Worm (Caenorhabditis elegans): Measurements from ENCODE around the gene smf-2.

Gene smf-2

ce11 chrX:6741532-6741931, 23.0 kb upstream of the smf-2 start:
- TF ChIP-seq nhr-67 (tag; optimal IDR thresholded peaks at IDR 0.05) = no peak
- peak in 1 of 3 experiments; percentile 23 for TF ChIP-seq elt-3 (tag; optimal IDR thresholded peaks at IDR 0.05)
- no peak for TF ChIP-seq snpc-4 (tag; optimal IDR thresholded peaks at IDR 0.05)
- TF ChIP-seq tbx-2 (tag; optimal IDR thresholded peaks at IDR 0.05) = no peak
- peak; percentile 96 for TF ChIP-seq nhr-23 (tag; optimal IDR thresholded peaks at IDR 0.05)
- TF ChIP-seq mdl-1 (tag; optimal IDR thresholded peaks at IDR 0.05) = peak; percentile 66
- TF ChIP-seq ama-1 (optimal IDR thresholded peaks at IDR 0.05) = peak; percentile 57
- TF ChIP-seq egl-27 (tag; optimal IDR thresholded peaks at IDR 0.05) = no peak
- no peak for TF ChIP-seq elt-2 (tag; optimal IDR thresholded peaks at IDR 0.05)
- no peak for TF ChIP-seq R02D3.7 (tag; optimal IDR thresholded peaks at IDR 0.05)
- TF ChIP-seq nhr-25 (tag; optimal IDR thresholded peaks at IDR 0.05) = peak; percentile 97
- TF ChIP-seq zag-1 (tag; optimal IDR thresholded peaks at IDR 0.05) = no peak
- TF ChIP-seq nhr-43 (tag; optimal IDR thresholded peaks at IDR 0.05; ENCODE audit: poor library complexity, severe bottlenecking) = peak; percentile 95
- TF ChIP-seq unc-62 (GFP tag; optimal IDR thresholded peaks at IDR 0.05) = peak; percentile 79
- TF ChIP-seq mml-1 (tag; optimal IDR thresholded peaks at IDR 0.05) = peak; percentile 32
- TF ChIP-seq nfya-1 (tag; optimal IDR thresholded peaks at IDR 0.05; ENCODE audit: insufficient read depth) = peak; percentile 47
- TF ChIP-seq nhr-11 (tag; optimal IDR thresholded peaks at IDR 0.05) = no peak

DNA sequence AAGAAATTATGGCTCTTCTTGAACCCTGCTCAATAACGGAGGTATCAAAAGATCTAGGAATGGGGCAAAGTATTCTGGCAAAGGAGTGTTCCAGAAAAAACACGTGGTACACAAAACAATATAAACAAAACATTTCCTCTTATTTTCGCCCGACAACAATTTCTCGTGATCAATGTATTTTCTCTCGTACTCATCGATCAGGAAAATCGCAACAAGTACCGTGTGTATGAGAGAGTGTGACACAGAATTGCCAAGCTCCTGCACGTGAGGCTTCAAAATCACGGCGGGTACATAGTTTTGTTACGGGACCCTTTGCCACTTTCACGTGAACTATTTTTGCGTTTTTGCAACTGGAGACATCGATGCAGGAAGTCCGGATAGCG, 22.5 kb upstream of the smf-2 start:
- no peak for TF ChIP-seq ztf-4 (tag; optimal IDR thresholded peaks at IDR 0.05)
- peak; percentile 76 for TF ChIP-seq nhr-11 (tag; optimal IDR thresholded peaks at IDR 0.05)
- peak; percentile 22 for TF ChIP-seq egl-5 (tag; optimal IDR thresholded peaks at IDR 0.05)
- TF ChIP-seq nhr-23 (tag; optimal IDR thresholded peaks at IDR 0.05) = no peak
- TF ChIP-seq nhr-43 (tag; optimal IDR thresholded peaks at IDR 0.05; ENCODE audit: poor library complexity, severe bottlenecking) = peak; percentile 61
- peak; percentile 81 for TF ChIP-seq pha-4 (tag; optimal IDR thresholded peaks at IDR 0.05)
- peak; percentile 78 for TF ChIP-seq mml-1 (tag; optimal IDR thresholded peaks at IDR 0.05)
- TF ChIP-seq ceh-28 (tag; optimal IDR thresholded peaks at IDR 0.05) = peak; percentile 19

ce11 chrX:6740282-6740982, 21.9 kb upstream of the smf-2 start:
- TF ChIP-seq nfya-1 (tag; optimal IDR thresholded peaks at IDR 0.05; ENCODE audit: insufficient read depth) (peak; percentile 49), lin-15B (tag; optimal IDR thresholded peaks at IDR 0.05) (no peak), ceh-9 (tag; optimal IDR thresholded peaks at IDR 0.05) (no peak), unc-62 (GFP tag; optimal IDR thresholded peaks at IDR 0.05) (peak; percentile 19), R02D3.7 (tag; optimal IDR thresholded peaks at IDR 0.05) (no peak), ceh-82 (tag; optimal IDR thresholded peaks at IDR 0.05) (no peak), mdl-1 (tag; optimal IDR thresholded peaks at IDR 0.05) (peak; percentile 95), sea-2 (GFP tag; optimal IDR thresholded peaks at IDR 0.05) (no peak), fkh-10 (GFP tag; optimal IDR thresholded peaks at IDR 0.05) (peak; percentile 7), hmg-11 (tag; optimal IDR thresholded peaks at IDR 0.05) (peak; percentile 38), zag-1 (tag; optimal IDR thresholded peaks at IDR 0.05) (no peak), nhr-67 (tag; optimal IDR thresholded peaks at IDR 0.05) (no peak), lin-39 (tag; optimal IDR thresholded peaks at IDR 0.05) (peak; percentile 42), skn-1 (tag; optimal IDR thresholded peaks at IDR 0.05) (no peak), ceh-28 (tag; optimal IDR thresholded peaks at IDR 0.05) (no peak), nhr-12 (tag; optimal IDR thresholded peaks at IDR 0.05) (no peak), egl-5 (tag; optimal IDR thresholded peaks at IDR 0.05) (no peak), tbx-2 (tag; optimal IDR thresholded peaks at IDR 0.05) (no peak), pha-4 (tag; optimal IDR thresholded peaks at IDR 0.05) (peak; percentile 0), snpc-4 (tag; optimal IDR thresholded peaks at IDR 0.05) (no peak), nhr-43 (tag; optimal IDR thresholded peaks at IDR 0.05; ENCODE audit: poor library complexity, severe bottlenecking) (no peak)

DNA sequence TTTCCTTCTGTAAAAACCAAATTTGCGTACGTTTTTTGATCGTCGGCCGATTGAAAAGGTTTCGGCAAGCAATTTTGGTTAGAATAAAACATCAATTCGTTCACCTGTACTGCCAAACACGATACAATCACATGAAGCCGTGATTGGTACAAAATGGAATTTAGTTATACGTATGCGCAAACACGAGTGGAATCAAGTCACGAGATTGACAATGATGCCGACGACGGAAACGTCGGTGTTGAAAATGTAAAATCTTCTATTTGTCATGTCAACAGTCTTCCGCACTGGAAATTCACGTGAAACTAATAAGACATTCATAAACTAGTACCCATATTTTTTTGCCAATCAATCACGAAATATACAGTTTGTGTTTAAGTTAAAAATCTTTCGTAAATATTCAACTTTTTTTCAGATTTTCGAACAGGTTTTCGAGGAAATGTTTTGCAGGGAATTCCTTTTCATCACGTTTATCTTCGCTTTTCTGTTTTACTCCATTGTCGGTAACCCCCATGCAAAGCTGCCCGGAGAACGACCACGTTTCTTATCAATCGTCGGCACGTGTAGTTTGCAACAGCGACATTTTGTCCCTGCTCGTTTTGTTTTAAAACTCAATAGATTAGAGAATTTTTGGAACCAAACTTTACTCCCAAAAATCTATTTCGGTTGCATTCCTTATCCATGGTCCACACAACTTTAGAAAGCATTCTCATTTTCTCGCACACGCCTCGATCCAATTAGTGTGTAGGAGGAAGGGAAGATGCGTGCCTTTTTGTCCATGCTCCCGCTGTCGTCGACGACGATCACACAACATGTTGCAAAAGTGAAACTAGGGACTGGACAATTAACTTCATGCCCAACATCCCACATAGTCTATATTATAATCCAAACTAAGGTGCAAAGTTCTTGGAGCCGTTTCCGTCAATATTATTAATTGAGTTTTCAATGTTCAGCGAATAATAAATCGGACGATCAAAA, 20.8 kb upstream of the smf-2 start:
- peak; percentile 65 for TF ChIP-seq nfya-1 (tag; optimal IDR thresholded peaks at IDR 0.05; ENCODE audit: insufficient read depth)
- TF ChIP-seq jun-1 (tag; optimal IDR thresholded peaks at IDR 0.05) = peak; percentile 35
- peak; percentile 76 for TF ChIP-seq elt-2 (tag; optimal IDR thresholded peaks at IDR 0.05)
- TF ChIP-seq pqm-1 (tag; optimal IDR thresholded peaks at IDR 0.05) = peak; percentile 41
- TF ChIP-seq egl-5 (tag; optimal IDR thresholded peaks at IDR 0.05) = peak; percentile 60
- TF ChIP-seq hmg-11 (tag; optimal IDR thresholded peaks at IDR 0.05) = no peak
- peak; percentile 64 for TF ChIP-seq nhr-23 (tag; optimal IDR thresholded peaks at IDR 0.05)
- peak; percentile 21 for TF ChIP-seq lin-39 (tag; optimal IDR thresholded peaks at IDR 0.05)
- no peak for TF ChIP-seq daf-12 (tag; optimal IDR thresholded peaks at IDR 0.05)
- peak; percentile 89 for TF ChIP-seq nhr-25 (tag; optimal IDR thresholded peaks at IDR 0.05)
- TF ChIP-seq ztf-4 (tag; optimal IDR thresholded peaks at IDR 0.05) = no peak
- TF ChIP-seq nhr-43 (tag; optimal IDR thresholded peaks at IDR 0.05; ENCODE audit: poor library complexity, severe bottlenecking) = peak; percentile 79
- TF ChIP-seq mdl-1 (tag; optimal IDR thresholded peaks at IDR 0.05) = peak; percentile 88
